Fruit fly (Drosophila melanogaster): ENCODE measurements around the gene wam.

DNA sequence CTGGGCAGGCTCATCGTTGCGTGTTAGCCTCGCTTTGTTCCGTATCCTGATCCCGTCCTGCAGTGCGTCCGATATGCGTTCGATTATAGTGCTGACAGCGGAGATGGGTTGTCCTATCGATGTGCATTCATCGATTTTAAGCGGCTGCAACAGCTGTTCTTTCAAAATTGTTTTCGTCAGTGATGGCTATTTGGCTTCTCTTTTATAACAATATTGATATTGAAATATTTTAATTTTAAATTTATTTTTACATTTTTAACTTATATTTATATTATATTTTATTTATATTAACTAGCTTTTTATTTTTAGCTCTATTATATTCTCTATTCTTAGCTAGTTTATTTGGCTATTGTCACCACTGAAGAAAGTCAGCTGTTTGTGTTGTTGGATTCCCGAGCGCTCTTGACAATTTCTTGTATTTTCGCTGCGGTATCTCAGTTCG is 29.8 kb downstream of the wam start, which contains the start of the genes wda and Pex11c:
- peak; percentile 70 for TF ChIP-seq GATAd (GFP tag; optimal IDR thresholded peaks at IDR 0.05)
- peak; percentile 19 for TF ChIP-seq dsf (GFP tag; optimal IDR thresholded peaks at IDR 0.05; ENCODE audit: borderline replicate concordance)
- TF ChIP-seq CrebA (GFP tag; optimal IDR thresholded peaks at IDR 0.05; ENCODE audit: borderline replicate concordance): no peak
- TF ChIP-seq Hr78 (GFP tag; optimal IDR thresholded peaks at IDR 0.05): no peak
- no peak for TF ChIP-seq usp (GFP tag; optimal IDR thresholded peaks at IDR 0.05)
- TF ChIP-seq br (GFP tag; optimal IDR thresholded peaks at IDR 0.05): peak; percentile 48
- TF ChIP-seq Sp1 (GFP tag; optimal IDR thresholded peaks at IDR 0.05): peak; percentile 81
- TF ChIP-seq Abd-B (GFP tag; optimal IDR thresholded peaks at IDR 0.05): no peak
- peak; percentile 90 for TF ChIP-seq Myc (optimal IDR thresholded peaks at IDR 0.05)
- TF ChIP-seq N (GFP tag; optimal IDR thresholded peaks at IDR 0.05): no peak
- TF ChIP-seq CG32264 (GFP tag; optimal IDR thresholded peaks at IDR 0.05): no peak
- TF ChIP-seq tai (GFP tag; optimal IDR thresholded peaks at IDR 0.05): no peak
